Worm (Caenorhabditis elegans): Measurements from ENCODE around the gene C25E10.8.
A peak's percentile ranks its signal among the peaks of the same experiment; 100 is the strongest.

C25E10.8 gene

DNA sequence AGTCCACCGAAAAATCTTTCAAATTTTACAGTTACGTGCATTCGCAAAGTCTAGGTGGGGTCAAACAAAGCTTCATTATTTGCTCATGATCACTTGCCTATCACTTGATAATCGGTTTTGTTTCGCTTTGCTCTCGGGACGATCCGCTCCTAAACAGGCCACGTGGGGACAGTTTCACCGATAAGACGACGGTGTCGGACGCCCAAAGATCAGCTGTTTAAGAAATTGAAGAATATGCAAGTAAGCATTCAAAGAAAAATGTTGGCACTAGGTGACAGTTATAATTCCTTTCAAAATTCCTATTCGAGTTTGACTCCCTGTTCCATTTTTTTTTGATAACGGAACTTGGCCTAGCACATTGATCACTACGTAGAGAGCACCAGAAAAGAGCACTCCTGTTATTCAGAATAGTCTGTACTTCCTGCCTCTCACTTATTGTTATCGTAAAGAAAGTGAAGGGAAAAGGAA lies 26.1 kb upstream of the C25E10.8 start:
- TF ChIP-seq dmd-6 (GFP tag; IDR thresholded peaks at IDR 0.05) (peak; percentile 98), tra-1 (GFP tag; IDR thresholded peaks at IDR 0.05) (peak; percentile 88), pqm-1 (tag; optimal IDR thresholded peaks at IDR 0.05) (peak; percentile 72), arid-1 (GFP tag; conservative IDR thresholded peaks at IDR 0.05) (no peak), T26A8.4 (GFP tag; IDR thresholded peaks at IDR 0.05) (peak; percentile 67), unc-62 (GFP tag; optimal IDR thresholded peaks at IDR 0.05 in 1 of 2) (peak in 1 of 2 experiments; percentile 53), unc-62 (tag; optimal IDR thresholded peaks at IDR 0.05) (no peak), ztf-7 (tag; optimal IDR thresholded peaks at IDR 0.05) (no peak), nhr-102 (tag; optimal IDR thresholded peaks at IDR 0.05) (peak; percentile 41), nhr-10 (tag; optimal IDR thresholded peaks at IDR 0.05) (peak; percentile 54), lin-13 (GFP tag; optimal IDR thresholded peaks at IDR 0.05) (peak; percentile 36), hif-1 (tag; optimal IDR thresholded peaks at IDR 0.05) (peak in 1 of 2 experiments; percentile 96), T20F7.1 (GFP tag; optimal IDR thresholded peaks at IDR 0.05) (peak; percentile 42), aha-1 (tag) (peak; percentile 89), F37D6.2 (tag; optimal IDR thresholded peaks at IDR 0.05) (no peak), Y5F2A.4 (GFP tag; optimal IDR thresholded peaks at IDR 0.05) (no peak), hlh-30 (tag; optimal IDR thresholded peaks at IDR 0.05; ENCODE audit: insufficient read depth) (peak; percentile 73), pha-4 (GFP tag; IDR thresholded peaks at IDR 0.05) (peak; percentile 71), pha-4 (tag; optimal IDR thresholded peaks at IDR 0.05) (no peak), F26F4.8 (GFP tag; conservative IDR thresholded peaks at IDR 0.05) (no peak), unc-39 (tag; optimal IDR thresholded peaks at IDR 0.05) (no peak), Y75B8A.6 (GFP tag; IDR thresholded peaks at IDR 0.05) (0 out of 2 replicates have a peak, but pooled peaks have one; percentile 31), gei-8 (GFP tag; optimal IDR thresholded peaks at IDR 0.05) (peak; percentile 76), mdt-29 (GFP tag; IDR thresholded peaks at IDR 0.05) (peak; percentile 62), nhr-77 (tag; optimal IDR thresholded peaks at IDR 0.05) (peak; percentile 56), mdl-1 (tag; optimal IDR thresholded peaks at IDR 0.05) (peak in 1 of 2 experiments; percentile 51), daf-16 (GFP tag; optimal IDR thresholded peaks at IDR 0.05) (peak in 1 of 2 experiments; percentile 79), daf-16 (tag; optimal IDR thresholded peaks at IDR 0.05) (peak; percentile 78), saeg-2 (GFP tag; IDR thresholded peaks at IDR 0.05) (peak; percentile 74; the same call in 1 of the 2 replicates), zfp-3 (GFP tag; conservative IDR thresholded peaks at IDR 0.05) (peak; percentile 71; the same call in 1 of the 2 replicates), jun-1 (tag; optimal IDR thresholded peaks at IDR 0.05) (no peak), ceh-32 (tag; optimal IDR thresholded peaks at IDR 0.05; ENCODE audit: poor library complexity) (no peak), zfp-2 (tag; optimal IDR thresholded peaks at IDR 0.05) (no peak), ztf-11 (tag; optimal IDR thresholded peaks at IDR 0.05) (no peak), nhr-28 (tag; optimal IDR thresholded peaks at IDR 0.05) (peak; percentile 63), tag-97 (GFP tag; IDR thresholded peaks at IDR 0.05) (no peak), mxl-3 (GFP tag; optimal IDR thresholded peaks at IDR 0.05) (peak; percentile 83), mxl-2 (GFP tag; conservative IDR thresholded peaks at IDR 0.05) (0 out of 2 replicates have a peak, but pooled peaks have one; percentile 7), lin-1 (GFP tag; IDR thresholded peaks at IDR 0.05) (0 out of 2 replicates have a peak, but pooled peaks have one; percentile 37), hlh-11 (tag; optimal IDR thresholded peaks at IDR 0.05) (peak; percentile 96), unc-130 (GFP tag; optimal IDR thresholded peaks at IDR 0.05) (no peak), nhr-237 (tag; optimal IDR thresholded peaks at IDR 0.05) (no peak), nhr-41 (GFP tag; IDR thresholded peaks at IDR 0.05) (peak; percentile 64; the same call in 1 of the 2 replicates), F44E2.7 (GFP tag; IDR thresholded peaks at IDR 0.05) (no peak), dmd-9 (GFP tag; IDR thresholded peaks at IDR 0.05) (no peak), mep-1 (tag; optimal IDR thresholded peaks at IDR 0.05) (peak; percentile 50), ceh-82 (tag; optimal IDR thresholded peaks at IDR 0.05) (no peak), nhr-76 (tag; optimal IDR thresholded peaks at IDR 0.05) (no peak), nhr-48 (tag; optimal IDR thresholded peaks at IDR 0.05) (peak; percentile 93), dve-1 (tag; optimal IDR thresholded peaks at IDR 0.05; ENCODE audit: insufficient read depth) (peak; percentile 85), hmg-1.1 (GFP tag; IDR thresholded peaks at IDR 0.05) (no peak)
